Fruit fly (Drosophila melanogaster): ENCODE data around the gene CG14132.

The CG14132 gene

DNA sequence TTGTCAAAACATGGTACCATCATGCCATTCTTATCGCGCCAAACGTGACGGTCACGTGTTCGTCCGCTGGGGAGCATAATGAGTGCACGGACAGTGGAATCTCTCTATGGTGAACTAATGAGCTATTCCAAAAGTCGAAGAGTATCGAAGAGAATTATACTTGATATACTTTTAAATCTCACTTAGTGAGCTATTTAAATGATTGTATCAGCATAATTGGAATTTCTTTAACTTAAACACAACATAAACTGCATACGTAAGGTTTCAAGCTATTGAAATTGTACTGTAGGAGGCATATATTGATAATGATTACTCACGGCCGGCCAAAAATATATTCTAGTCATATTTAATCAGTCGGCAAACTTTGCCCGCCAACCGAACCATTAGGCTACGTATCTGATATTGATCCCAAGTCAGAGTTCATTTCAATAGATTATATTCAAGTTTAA, 6.4 kb upstream of the CG14132 start:
- TF ChIP-seq dsf (GFP tag; optimal IDR thresholded peaks at IDR 0.05; ENCODE audit: borderline replicate concordance) (no peak), N (GFP tag; optimal IDR thresholded peaks at IDR 0.05) (no peak), CrebA (GFP tag; optimal IDR thresholded peaks at IDR 0.05; ENCODE audit: borderline replicate concordance) (no peak), usp (GFP tag; optimal IDR thresholded peaks at IDR 0.05) (no peak), foxo (GFP tag; optimal IDR thresholded peaks at IDR 0.05) (peak in 1 of 2 experiments; percentile 31), sv (GFP tag; optimal IDR thresholded peaks at IDR 0.05) (no peak), rgr (GFP tag; optimal IDR thresholded peaks at IDR 0.05) (peak; percentile 39), Vsx2 (GFP tag; optimal IDR thresholded peaks at IDR 0.05; ENCODE audit: partially characterized antibody) (no peak), OdsH (GFP tag; optimal IDR thresholded peaks at IDR 0.05) (peak; percentile 33), Myc (optimal IDR thresholded peaks at IDR 0.05) (no peak), GATAd (GFP tag; optimal IDR thresholded peaks at IDR 0.05) (no peak), Mio (GFP tag; optimal IDR thresholded peaks at IDR 0.05) (no peak), jim (GFP tag; optimal IDR thresholded peaks at IDR 0.05) (no peak), Hnf4 (GFP tag; optimal IDR thresholded peaks at IDR 0.05) (peak; percentile 44), woc (GFP tag; optimal IDR thresholded peaks at IDR 0.05) (no peak), HLH106 (tag; optimal IDR thresholded peaks at IDR 0.05) (peak; percentile 45), lola (GFP tag; optimal IDR thresholded peaks at IDR 0.05) (no peak), ey (GFP tag; optimal IDR thresholded peaks at IDR 0.05) (peak; percentile 45), br (GFP tag; optimal IDR thresholded peaks at IDR 0.05) (peak; percentile 27), Rel (GFP tag; optimal IDR thresholded peaks at IDR 0.05) (no peak), Rel (tag; optimal IDR thresholded peaks at IDR 0.05) (no peak), pan (optimal IDR thresholded peaks at IDR 0.05) (no peak), fru (GFP tag; optimal IDR thresholded peaks at IDR 0.05) (peak; percentile 37), Dfd (GFP tag; optimal IDR thresholded peaks at IDR 0.05) (no peak), brk (GFP tag; optimal IDR thresholded peaks at IDR 0.05) (no peak), Sp1 (GFP tag; optimal IDR thresholded peaks at IDR 0.05) (no peak), tai (GFP tag; optimal IDR thresholded peaks at IDR 0.05) (no peak), Hr83 (GFP tag; optimal IDR thresholded peaks at IDR 0.05; ENCODE audit: poor library complexity, severe bottlenecking) (no peak), CG32264 (GFP tag; optimal IDR thresholded peaks at IDR 0.05) (no peak), CG9705 (GFP tag; optimal IDR thresholded peaks at IDR 0.05) (no peak), Dif (GFP tag; optimal IDR thresholded peaks at IDR 0.05; ENCODE audit: partially characterized antibody) (no peak), dl (GFP tag; optimal IDR thresholded peaks at IDR 0.05; ENCODE audit: insufficient read depth in 1 of 2, partially characterized antibody in 2 of 2) (no peak), dmrt93B (GFP tag; optimal IDR thresholded peaks at IDR 0.05) (no peak), Hr78 (GFP tag; optimal IDR thresholded peaks at IDR 0.05) (no peak), psq (GFP tag; optimal IDR thresholded peaks at IDR 0.05) (peak; percentile 5), Jra (GFP tag; optimal IDR thresholded peaks at IDR 0.05) (peak; percentile 43), h (GFP tag; optimal IDR thresholded peaks at IDR 0.05) (peak; percentile 50), Abd-B (GFP tag; optimal IDR thresholded peaks at IDR 0.05) (no peak), sage (GFP tag; optimal IDR thresholded peaks at IDR 0.05) (no peak)

DNA sequence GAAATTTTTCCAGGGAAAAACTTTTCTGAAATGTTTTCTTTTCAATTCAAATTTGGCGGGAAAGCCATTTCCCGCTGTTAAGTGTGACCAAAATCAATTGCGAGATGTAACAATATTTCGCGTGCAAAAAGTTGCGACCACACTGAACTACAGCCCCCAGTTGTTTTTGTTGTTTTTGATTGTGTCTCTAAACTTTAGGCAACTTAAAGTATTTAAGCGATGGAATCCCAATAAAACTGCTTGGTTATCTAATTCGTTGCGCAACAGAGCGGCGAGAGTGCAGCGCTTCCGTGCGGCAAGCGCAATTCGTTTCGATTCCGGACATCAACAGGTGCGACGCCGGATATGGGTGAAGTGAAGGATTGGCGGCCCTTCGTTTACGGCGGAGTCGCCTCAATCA, 5.7 kb upstream of the CG14132 start, which contains the start of gene Bmcp:
Gene Bmcp, plus strand, starts transcription at position 155 of the 400 bp plus-strand sequence.
- TF ChIP-seq dl (GFP tag; optimal IDR thresholded peaks at IDR 0.05; ENCODE audit: insufficient read depth in 1 of 2, partially characterized antibody in 2 of 2), result no peak
- TF ChIP-seq sv (GFP tag; optimal IDR thresholded peaks at IDR 0.05), result no peak
- no peak for TF ChIP-seq jim (GFP tag; optimal IDR thresholded peaks at IDR 0.05)
- TF ChIP-seq Myc (optimal IDR thresholded peaks at IDR 0.05), result no peak
- TF ChIP-seq Jra (GFP tag; optimal IDR thresholded peaks at IDR 0.05), result no peak
- TF ChIP-seq psq (GFP tag; optimal IDR thresholded peaks at IDR 0.05), result no peak
- no peak for TF ChIP-seq dsf (GFP tag; optimal IDR thresholded peaks at IDR 0.05; ENCODE audit: borderline replicate concordance)
- no peak for TF ChIP-seq dmrt93B (GFP tag; optimal IDR thresholded peaks at IDR 0.05)
- TF ChIP-seq CrebA (GFP tag; optimal IDR thresholded peaks at IDR 0.05; ENCODE audit: borderline replicate concordance), result no peak
- TF ChIP-seq GATAd (GFP tag; optimal IDR thresholded peaks at IDR 0.05), result no peak

DNA sequence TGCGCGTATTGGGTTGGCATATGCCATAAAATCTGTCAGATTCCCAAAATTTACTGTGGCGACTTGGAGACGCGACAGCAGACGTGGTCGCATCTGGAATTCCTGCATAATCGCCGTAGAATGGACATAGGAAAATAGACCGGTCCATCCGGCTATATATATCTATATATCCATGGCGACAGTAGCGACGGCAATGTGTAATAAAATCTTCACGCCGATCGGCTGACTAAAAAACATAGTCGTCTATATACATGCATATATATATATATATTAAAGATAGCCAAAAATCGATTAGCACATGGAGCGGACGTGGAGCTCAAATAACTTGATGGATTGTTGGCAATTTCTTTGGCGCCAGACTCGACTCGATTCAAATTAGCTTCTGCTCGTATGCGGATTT, 2.9 kb upstream of the CG14132 start:
- no peak for TF ChIP-seq br (GFP tag; optimal IDR thresholded peaks at IDR 0.05)
- TF ChIP-seq tai (GFP tag; optimal IDR thresholded peaks at IDR 0.05), result no peak
- no peak for TF ChIP-seq usp (GFP tag; optimal IDR thresholded peaks at IDR 0.05)
- TF ChIP-seq h (GFP tag; optimal IDR thresholded peaks at IDR 0.05), result no peak
- no peak for TF ChIP-seq N (GFP tag; optimal IDR thresholded peaks at IDR 0.05)
- no peak for TF ChIP-seq dsf (GFP tag; optimal IDR thresholded peaks at IDR 0.05; ENCODE audit: borderline replicate concordance)
- no peak for TF ChIP-seq Hnf4 (GFP tag; optimal IDR thresholded peaks at IDR 0.05)
- TF ChIP-seq Myc (optimal IDR thresholded peaks at IDR 0.05), result no peak
- no peak for TF ChIP-seq CG32264 (GFP tag; optimal IDR thresholded peaks at IDR 0.05)
- no peak for TF ChIP-seq Sp1 (GFP tag; optimal IDR thresholded peaks at IDR 0.05)
- no peak for TF ChIP-seq jim (GFP tag; optimal IDR thresholded peaks at IDR 0.05)
- TF ChIP-seq Jra (GFP tag; optimal IDR thresholded peaks at IDR 0.05), result no peak
- TF ChIP-seq CG9705 (GFP tag; optimal IDR thresholded peaks at IDR 0.05), result no peak
- no peak for TF ChIP-seq brk (GFP tag; optimal IDR thresholded peaks at IDR 0.05)
- TF ChIP-seq Hr78 (GFP tag; optimal IDR thresholded peaks at IDR 0.05), result no peak
- TF ChIP-seq CrebA (GFP tag; optimal IDR thresholded peaks at IDR 0.05; ENCODE audit: borderline replicate concordance), result no peak

All from whole organism, wandering third instar larva.